Worm (Caenorhabditis elegans) whole organism, late embryonic: ENCODE measurements around the gene srlf-13.

ENCODE experiments used
- ceh-24 ChIP-seq: sonication (generic microtip); optimal IDR thresholded peaks from 2 replicates; lab custom pipeline; 2016; ENCODE audit warnings: mild to moderate bottlenecking, missing genetic modification characterization, missing compliant biosample characterization
- ceh-34 ChIP-seq: sonication (generic microtip); optimal IDR thresholded peaks from 2 replicates; lab custom pipeline; 2016; ENCODE audit warnings: mild to moderate bottlenecking, missing genetic modification characterization, missing compliant biosample characterization
- dmd-4 ChIP-seq: sonication (generic microtip); optimal IDR thresholded peaks from 2 replicates; lab custom pipeline; 2016; ENCODE audit warnings: borderline replicate concordance, missing genetic modification characterization, missing compliant biosample characterization
- elt-2 ChIP-seq: sonication (generic microtip); optimal IDR thresholded peaks from 2 replicates; lab custom pipeline; 2016; ENCODE audit warnings: missing genetic modification reagents, missing genetic modification characterization, missing compliant biosample characterization
- gmeb-2 ChIP-seq: sonication (generic microtip); optimal IDR thresholded peaks from 2 replicates; lab custom pipeline; 2016; ENCODE audit warnings: missing genetic modification characterization, inconsistent platforms, missing compliant biosample characterization
- hlh-30 ChIP-seq: sonication (generic microtip); optimal IDR thresholded peaks from 2 replicates; lab custom pipeline; 2017; ENCODE audit warnings: antibody characterized with exemption, missing genetic modification characterization, missing compliant biosample characterization; ENCODE audit not compliant: insufficient read depth
- sox-2 ChIP-seq: fragments of 200-800 bp; sonication (Bioruptor generic); IDR thresholded peaks from 2 replicates; pipeline ENCODE4 v1.3.6; 2022; ENCODE audit warnings: missing genetic modification reagents, missing genetic modification characterization, missing compliant biosample characterization
- syd-9 ChIP-seq: sonication (generic microtip); optimal IDR thresholded peaks from 2 replicates; lab custom pipeline; 2016; ENCODE audit warnings: mild to moderate bottlenecking, missing genetic modification characterization, moderate library complexity, missing compliant biosample characterization
- tbx-7 ChIP-seq: sonication (generic microtip); optimal IDR thresholded peaks from 2 replicates; lab custom pipeline; 2016; ENCODE audit warnings: missing genotype, missing genetic modification characterization, missing compliant biosample characterization
- unc-86 ChIP-seq: sonication (generic microtip); optimal IDR thresholded peaks from 2 replicates; lab custom pipeline; 2016; ENCODE audit warnings: missing genetic modification characterization, missing compliant biosample characterization
- zip-5 ChIP-seq: sonication (generic microtip); optimal IDR thresholded peaks from 2 replicates; lab custom pipeline; 2016; ENCODE audit warnings: missing genetic modification characterization, missing compliant biosample characterization

ce11 chrIV:10855049-10855448 is 41.4 kb downstream of the srlf-13 start, which contains the start of gene T11G6.3:
- TF ChIP-seq gmeb-2 (tag; lab: Kevin White, UChicago): no peak
- no peak for TF ChIP-seq unc-86 (tag; lab: Kevin White, UChicago)
- no peak for TF ChIP-seq tbx-7 (tag; lab: Kevin White, UChicago)
- no peak for TF ChIP-seq elt-2 (tag; lab: Kevin White, UChicago)
- no peak for TF ChIP-seq hlh-30 (tag; lab: Kevin White, UChicago)
- no peak for TF ChIP-seq ceh-34 (tag; lab: Kevin White, UChicago)
- no peak for TF ChIP-seq dmd-4 (tag; lab: Kevin White, UChicago)
- no peak for TF ChIP-seq zip-5
- no peak for TF ChIP-seq ceh-24 (tag; lab: Kevin White, UChicago)
- TF ChIP-seq sox-2 (GFP tag; lab: Robert Waterston, UW): no peak
- no peak for TF ChIP-seq syd-9 (tag; lab: Kevin White, UChicago)
